Worm (Caenorhabditis elegans) whole organism, young adult: ENCODE data around the gene F47B8.4.

Source experiments
- B0019.2 ChIP-seq: fragments of 200-800 bp; sonication (Bioruptor generic); conservative IDR thresholded peaks from 2 replicates; pipeline ENCODE4 v1.3.6; 2022; ENCODE audit warnings: missing genetic modification reagents, missing genetic modification characterization, missing compliant biosample characterization
- B0336.3 ChIP-seq: fragments of 200-800 bp; sonication (Bioruptor generic); IDR thresholded peaks from 2 replicates; pipeline ENCODE4 v1.3.6; 2022; ENCODE audit warnings: missing genetic modification characterization, missing compliant biosample characterization
- D2030.7 ChIP-seq: fragments of 200-800 bp; sonication (Bioruptor generic); IDR thresholded peaks from 2 replicates; pipeline ENCODE4 v1.3.6; 2022; ENCODE audit warnings: missing genetic modification reagents, missing genetic modification characterization, missing compliant biosample characterization
- F23B12.7 ChIP-seq: sonication (generic microtip); optimal IDR thresholded peaks from 2 replicates; lab custom pipeline; 2017; ENCODE audit warnings: missing genetic modification characterization, mild to moderate bottlenecking, missing compliant biosample characterization, antibody characterized with exemption, moderate library complexity; ENCODE audit not compliant: insufficient read depth
- F49E8.2 ChIP-seq: sonication (generic microtip); optimal IDR thresholded peaks from 3 replicates; lab custom pipeline; 2017; ENCODE audit warnings: missing genetic modification characterization, mild to moderate bottlenecking, missing compliant biosample characterization, antibody characterized with exemption, moderate library complexity; ENCODE audit not compliant: insufficient read depth
- F55B11.4 ChIP-seq: sonication (generic microtip); optimal IDR thresholded peaks from 2 replicates; lab custom pipeline; 2016; ENCODE audit warnings: missing compliant biosample characterization, missing genetic modification characterization, borderline replicate concordance; ENCODE audit not compliant: insufficient read depth
- K12H6.12 ChIP-seq: fragments of 200-800 bp; sonication (Bioruptor generic); optimal IDR thresholded peaks from 2 replicates; lab custom pipeline; 2018; ENCODE audit warnings: mild to moderate bottlenecking, missing genetic modification characterization, missing compliant biosample characterization
- T26A5.8 ChIP-seq: sonication (generic microtip); optimal IDR thresholded peaks from 2 replicates; lab custom pipeline; 2016; ENCODE audit warnings: missing genetic modification characterization, missing compliant biosample characterization
- Y53G8AR.9 ChIP-seq: fragments of 200-800 bp; sonication (Bioruptor generic); conservative IDR thresholded peaks from 2 replicates; pipeline ENCODE4 v1.3.6; 2022; ENCODE audit warnings: missing genetic modification reagents, missing genetic modification characterization, missing compliant biosample characterization
- ZK185.1 ChIP-seq: sonication (generic microtip); optimal IDR thresholded peaks from 2 replicates; lab custom pipeline; 2016; ENCODE audit warnings: mild to moderate bottlenecking, missing genetic modification characterization, missing compliant biosample characterization; ENCODE audit not compliant: poor library complexity, severe bottlenecking
- akir-1 ChIP-seq: fragments of 200-800 bp; sonication (Bioruptor generic); optimal IDR thresholded peaks from 2 replicates; lab custom pipeline; 2018; ENCODE audit warnings: mild to moderate bottlenecking, missing genetic modification characterization, moderate library complexity, missing compliant biosample characterization
- aptf-2 ChIP-seq: fragments of 200-800 bp; sonication (Bioruptor generic); conservative IDR thresholded peaks from 2 replicates; pipeline ENCODE4 v1.3.6; 2022; ENCODE audit warnings: missing genetic modification reagents, missing genetic modification characterization, missing compliant biosample characterization
- attf-3 ChIP-seq: fragments of 200-800 bp; sonication (Bioruptor generic); conservative IDR thresholded peaks from 2 replicates; pipeline ENCODE4 v1.3.6; 2022; ENCODE audit warnings: missing genetic modification reagents, missing genetic modification characterization, missing compliant biosample characterization
- attf-6 ChIP-seq: fragments of 200-800 bp; sonication (Bioruptor generic); IDR thresholded peaks from 2 replicates; pipeline ENCODE4 v1.3.6; 2022; ENCODE audit warnings: missing genetic modification reagents, missing genetic modification characterization, missing compliant biosample characterization
- ceh-27 ChIP-seq: fragments of 200-800 bp; sonication (Bioruptor generic); optimal IDR thresholded peaks from 2 replicates; lab custom pipeline; 2018; ENCODE audit warnings: mild to moderate bottlenecking, missing genetic modification characterization, moderate library complexity, missing compliant biosample characterization
- ceh-91 ChIP-seq: fragments of 200-800 bp; sonication (Bioruptor generic); IDR thresholded peaks from 2 replicates; pipeline ENCODE4 v1.3.6; 2022; ENCODE audit warnings: missing genetic modification reagents, missing genetic modification characterization, missing compliant biosample characterization
- egl-18 ChIP-seq: fragments of 200-800 bp; sonication (Bioruptor generic); IDR thresholded peaks from 2 replicates; pipeline ENCODE4 v1.3.6; 2022; ENCODE audit warnings: missing genetic modification reagents, missing genetic modification characterization, missing compliant biosample characterization
- ekl-4 ChIP-seq: fragments of 200-800 bp; sonication (Bioruptor generic); IDR thresholded peaks from 2 replicates; pipeline ENCODE4 v1.3.6; 2022; ENCODE audit warnings: missing genetic modification reagents, missing genetic modification characterization, missing compliant biosample characterization
- gei-17 ChIP-seq: fragments of 200-800 bp; sonication (Bioruptor generic); optimal IDR thresholded peaks from 2 replicates; lab custom pipeline; 2018; ENCODE audit warnings: mild to moderate bottlenecking, missing genetic modification characterization, missing compliant biosample characterization
- hmg-20 ChIP-seq: fragments of 200-800 bp; sonication (Bioruptor generic); IDR thresholded peaks from 2 replicates; pipeline ENCODE4 v1.3.6; 2022; ENCODE audit warnings: missing genetic modification reagents, missing genetic modification characterization, missing compliant biosample characterization
- let-607 ChIP-seq, 2 experiments: fragments of 200-800 bp in 1 of 2; sonication (Bioruptor generic) in 1 of 2; sonication (generic microtip) in 1 of 2; optimal IDR thresholded peaks; 2 replicates each; lab custom pipeline; 2016 to 2018; ENCODE audit warnings: mild to moderate bottlenecking in 2 of 2, missing compliant biosample characterization in 2 of 2, missing genetic modification characterization in 2 of 2, moderate library complexity in 2 of 2, missing genotype in 1 of 2
- lin-54 ChIP-seq: fragments of 200-800 bp; sonication (Bioruptor generic); optimal IDR thresholded peaks from 2 replicates; lab custom pipeline; 2018; ENCODE audit warnings: mild to moderate bottlenecking, missing genetic modification characterization, missing compliant biosample characterization
- lsl-1 ChIP-seq: fragments of 200-800 bp; sonication (Bioruptor generic); optimal IDR thresholded peaks from 2 replicates; lab custom pipeline; 2018; ENCODE audit warnings: mild to moderate bottlenecking, missing genetic modification characterization, moderate library complexity, missing compliant biosample characterization
- madf-6 ChIP-seq: fragments of 200-800 bp; sonication (Bioruptor generic); IDR thresholded peaks from 2 replicates; pipeline ENCODE4 v1.3.6; 2022; ENCODE audit warnings: missing genetic modification reagents, missing genetic modification characterization, missing compliant biosample characterization
- mcd-1 ChIP-seq: fragments of 200-800 bp; sonication (Bioruptor generic); IDR thresholded peaks from 2 replicates; pipeline ENCODE4 v1.3.6; 2022; ENCODE audit warnings: missing genetic modification reagents, missing genetic modification characterization, missing compliant biosample characterization
- mes-4 ChIP-seq: sonication (generic microtip); optimal IDR thresholded peaks from 2 replicates; lab custom pipeline; 2016; ENCODE audit warnings: missing genotype, missing genetic modification characterization, missing compliant biosample characterization
- nfya-1 ChIP-seq: sonication (generic microtip); optimal IDR thresholded peaks from 2 replicates; lab custom pipeline; 2017; ENCODE audit warnings: antibody characterized with exemption, missing compliant biosample characterization, missing genetic modification characterization, borderline replicate concordance; ENCODE audit not compliant: insufficient read depth
- nhr-27 ChIP-seq: fragments of 200-800 bp; sonication (Bioruptor generic); optimal IDR thresholded peaks from 2 replicates; lab custom pipeline; 2018; ENCODE audit warnings: mild to moderate bottlenecking, missing genetic modification characterization, moderate library complexity, missing compliant biosample characterization
- pbrm-1 ChIP-seq: fragments of 200-800 bp; sonication (Bioruptor generic); IDR thresholded peaks from 2 replicates; pipeline ENCODE4 v1.3.6; 2022; ENCODE audit warnings: missing genetic modification reagents, missing genetic modification characterization, missing compliant biosample characterization
- repo-1 ChIP-seq: sonication (generic microtip); optimal IDR thresholded peaks from 2 replicates; lab custom pipeline; 2017; ENCODE audit warnings: mild to moderate bottlenecking, missing genetic modification characterization, missing compliant biosample characterization
- sdz-38 ChIP-seq: sonication (generic microtip); optimal IDR thresholded peaks from 2 replicates; lab custom pipeline; 2016; ENCODE audit warnings: missing genotype, missing genetic modification characterization, missing compliant biosample characterization
- somi-1 ChIP-seq: fragments of 200-800 bp; sonication (Bioruptor generic); optimal IDR thresholded peaks from 2 replicates; lab custom pipeline; 2018; ENCODE audit warnings: mild to moderate bottlenecking, missing genetic modification characterization, missing compliant biosample characterization
- unc-130 ChIP-seq: sonication (generic microtip); optimal IDR thresholded peaks from 2 replicates; lab custom pipeline; 2016; ENCODE audit warnings: missing genetic modification reagents, missing genetic modification characterization, missing compliant biosample characterization
- ztf-25 ChIP-seq: fragments of 200-800 bp; sonication (Bioruptor generic); IDR thresholded peaks from 2 replicates; pipeline ENCODE4 v1.3.6; 2022; ENCODE audit warnings: missing genetic modification reagents, missing genetic modification characterization, missing compliant biosample characterization
- ztf-3 ChIP-seq: fragments of 200-800 bp; sonication (Bioruptor generic); optimal IDR thresholded peaks from 2 replicates; lab custom pipeline; 2018; ENCODE audit warnings: mild to moderate bottlenecking, missing genetic modification characterization, missing compliant biosample characterization

F47B8.4 gene

DNA sequence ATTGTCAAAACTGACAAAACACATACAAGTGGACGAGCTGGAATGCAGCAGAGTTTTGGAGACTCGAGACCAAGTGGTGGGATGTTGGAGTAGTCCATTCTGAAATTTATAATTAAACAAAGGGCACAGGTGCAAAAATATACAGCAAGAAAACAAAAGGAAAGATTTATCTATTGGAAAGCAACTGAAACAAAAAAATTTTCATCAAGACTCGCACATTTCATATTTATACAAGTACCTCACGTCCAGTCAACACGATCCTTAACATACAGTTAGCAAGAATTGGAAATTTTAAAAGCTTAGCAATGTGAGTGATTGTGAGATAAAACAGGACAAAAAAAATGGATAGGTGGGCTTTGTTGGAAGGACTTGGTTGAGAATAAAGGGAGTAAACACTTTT, 10.2 kb downstream of the F47B8.4 start, which contains the start of gene F47B8.1:
Gene F47B8.1, minus strand, starts transcription at position 101 of the 400 bp plus-strand sequence.
- TF ChIP-seq F49E8.2 (tag; lab: Kevin White, UChicago) = no peak
- no peak for TF ChIP-seq lsl-1
- no peak for TF ChIP-seq ceh-91 (GFP tag; lab: Robert Waterston, UW)
- no peak for TF ChIP-seq mcd-1
- no peak for TF ChIP-seq repo-1
- no peak for TF ChIP-seq F55B11.4 (tag; lab: Kevin White, UChicago)
- no peak for TF ChIP-seq madf-6 (GFP tag; lab: Robert Waterston, UW)
- TF ChIP-seq B0019.2 (GFP tag; lab: Robert Waterston, UW) = no peak
- no peak for TF ChIP-seq ztf-3
- TF ChIP-seq aptf-2 (GFP tag; lab: Robert Waterston, UW) = no peak
- no peak for TF ChIP-seq lin-54
- TF ChIP-seq unc-130 = no peak

DNA sequence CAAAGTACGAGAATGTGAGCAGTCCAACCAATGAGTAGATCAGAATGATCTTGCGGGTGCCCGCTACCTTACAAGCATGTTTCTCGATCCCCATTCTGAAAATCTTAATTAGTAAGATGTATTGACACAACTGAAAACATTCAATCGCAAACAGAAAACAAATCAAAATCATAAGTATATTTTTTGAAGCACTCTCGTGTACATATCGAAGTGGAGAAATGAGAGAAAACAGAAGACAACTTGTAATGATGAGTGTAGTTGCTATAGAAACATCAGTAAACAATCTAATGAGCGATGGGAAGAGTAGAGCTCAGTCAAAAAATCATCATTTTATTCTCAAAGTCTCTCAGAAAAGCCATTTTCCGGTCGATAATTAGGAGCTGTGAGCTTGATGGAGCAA, 11.8 kb downstream of the F47B8.4 start, which contains the start of gene F14D7.8:
Gene F14D7.8, minus strand, starts transcription at position 101 of the 400 bp plus-strand sequence.
- TF ChIP-seq ekl-4 (GFP tag; lab: Robert Waterston, UW) (no peak), ceh-27 (GFP tag; lab: Kevin White, UChicago) (no peak), akir-1 (no peak), egl-18 (GFP tag; lab: Robert Waterston, UW) (no peak), attf-3 (GFP tag; lab: Robert Waterston, UW) (no peak), ZK185.1 (no peak), attf-6 (no peak), D2030.7 (no peak), aptf-2 (GFP tag; lab: Robert Waterston, UW) (no peak), B0336.3 (GFP tag; lab: Robert Waterston, UW) (no peak), F23B12.7 (no peak), gei-17 (GFP tag; lab: Kevin White, UChicago) (no peak)

- TF ChIP-seq let-607 (tag; optimal IDR thresholded peaks at IDR 0.05; lab: Kevin White, UChicago) = no peak
- no peak for TF ChIP-seq T26A5.8
- no peak for TF ChIP-seq B0336.3 (GFP tag; lab: Robert Waterston, UW)
- no peak for TF ChIP-seq K12H6.12 (tag; lab: Kevin White, UChicago)
- no peak for TF ChIP-seq sdz-38 (tag; lab: Kevin White, UChicago)
- TF ChIP-seq nhr-27 (tag; lab: Kevin White, UChicago) = no peak
- no peak for TF ChIP-seq attf-6
- no peak for TF ChIP-seq hmg-20 (GFP tag; lab: Robert Waterston, UW)
- TF ChIP-seq pbrm-1 (GFP tag; lab: Robert Waterston, UW) = no peak
- TF ChIP-seq mes-4 (tag; lab: Kevin White, UChicago) = no peak
- no peak for TF ChIP-seq attf-3 (GFP tag; lab: Robert Waterston, UW)
- TF ChIP-seq nfya-1 (tag; lab: Kevin White, UChicago) = no peak
- no peak for TF ChIP-seq ztf-25 (GFP tag; lab: Robert Waterston, UW)
- TF ChIP-seq somi-1 (GFP tag; lab: Kevin White, UChicago) = no peak
- no peak for TF ChIP-seq Y53G8AR.9 (GFP tag; lab: Robert Waterston, UW)
Observed at ce11 chrV:14311115-14311514, 13.4 kb downstream of the F47B8.4 start, which contains the start of gene ddn-3. Gene ddn-3 (minus strand): TSS chrV:14311215.
